Fruit fly (Drosophila melanogaster) whole organism, embryonic: ENCODE data around the gene Mics1.

Experiments used
- ATbp ChIP-seq: fragments of 200-800 bp; sonication (Bioruptor generic); optimal IDR thresholded peaks from 2 replicates; lab custom pipeline; 2017; ENCODE audit warnings: missing biosample characterization, mild to moderate bottlenecking, missing genetic modification characterization, missing genetic modification reagents
- Atf6 ChIP-seq: fragments of 200-800 bp; sonication (Bioruptor generic); IDR thresholded peaks from 2 replicates; pipeline ENCODE4 v1.3.6; 2022; ENCODE audit warnings: missing biosample characterization, missing genetic modification characterization
- C15 ChIP-seq: fragments of 200-800 bp; sonication (Bioruptor generic); IDR thresholded peaks from 3 replicates; pipeline ENCODE4 v1.3.6; 2022; ENCODE audit warnings: missing biosample characterization, missing genetic modification characterization
- CG10267 ChIP-seq: fragments of 200-800 bp; sonication (Bioruptor generic); optimal IDR thresholded peaks from 2 replicates; lab custom pipeline; 2018; ENCODE audit warnings: missing biosample characterization, mild to moderate bottlenecking, missing genetic modification characterization, moderate library complexity
- CG11696 ChIP-seq: fragments of 200-800 bp; sonication (Bioruptor generic); IDR thresholded peaks from 2 replicates; pipeline ENCODE4 v1.3.6; 2022; ENCODE audit warnings: missing biosample characterization, missing genetic modification characterization
- CG15269 ChIP-seq: fragments of 200-800 bp; sonication (Bioruptor generic); optimal IDR thresholded peaks from 2 replicates; lab custom pipeline; 2018; ENCODE audit warnings: missing biosample characterization, mild to moderate bottlenecking, missing genetic modification characterization, moderate library complexity
- CG1647 ChIP-seq: fragments of 200-800 bp; sonication (Bioruptor generic); optimal IDR thresholded peaks from 3 replicates; lab custom pipeline; 2016; ENCODE audit warnings: missing biosample characterization, missing genetic modification characterization
- CG17802 ChIP-seq: fragments of 200-800 bp; sonication (Bioruptor generic); optimal IDR thresholded peaks from 2 replicates; lab custom pipeline; 2018; ENCODE audit warnings: missing biosample characterization, mild to moderate bottlenecking, missing genetic modification characterization, moderate library complexity
- CG18011 ChIP-seq: fragments of 200-800 bp; sonication (Bioruptor generic); optimal IDR thresholded peaks from 2 replicates; lab custom pipeline; 2017; ENCODE audit warnings: missing biosample characterization, missing genetic modification characterization, mild to moderate bottlenecking, moderate library complexity, missing genotype
- CG2120 ChIP-seq: fragments of 200-800 bp; sonication (Bioruptor generic); optimal IDR thresholded peaks from 3 replicates; lab custom pipeline; 2016; ENCODE audit warnings: missing biosample characterization, missing genetic modification characterization
- CG31388 ChIP-seq: fragments of 200-800 bp; sonication (Bioruptor generic); optimal IDR thresholded peaks from 2 replicates; lab custom pipeline; 2016; ENCODE audit warnings: missing biosample characterization, missing genetic modification characterization
- CG32767 ChIP-seq: fragments of 200-800 bp; sonication (Bioruptor generic); IDR thresholded peaks from 2 replicates; pipeline ENCODE4 v1.3.6; 2022; ENCODE audit warnings: missing biosample characterization, missing genetic modification characterization
- CG34376 ChIP-seq: fragments of 200-800 bp; sonication (Bioruptor generic); optimal IDR thresholded peaks from 2 replicates; lab custom pipeline; 2018; ENCODE audit warnings: missing biosample characterization, mild to moderate bottlenecking, missing genetic modification characterization
- CG3726 ChIP-seq: fragments of 200-800 bp; sonication (Bioruptor generic); IDR thresholded peaks from 3 replicates; pipeline ENCODE4, ENCODE4 v1.3.6; 2022; ENCODE audit warnings: missing biosample characterization, missing genetic modification characterization
- CG6689 ChIP-seq: fragments of 200-800 bp; sonication (Bioruptor generic); IDR thresholded peaks from 2 replicates; pipeline ENCODE4 v1.3.6; 2022; ENCODE audit warnings: missing biosample characterization, missing genetic modification characterization
- CG6854 ChIP-seq: fragments of 200-800 bp; sonication (Bioruptor generic); optimal IDR thresholded peaks from 3 replicates; lab custom pipeline; 2017; ENCODE audit warnings: missing biosample characterization, mild to moderate bottlenecking, missing genetic modification characterization
- CG8290 ChIP-seq, 3 experiments: fragments of 200-800 bp; sonication (Bioruptor generic); optimal IDR thresholded peaks; 2 replicates each; lab custom pipeline; 2016 to 2019; ENCODE audit warnings: missing biosample characterization in 3 of 3, missing genetic modification characterization in 3 of 3, mild to moderate bottlenecking in 2 of 3, moderate library complexity in 1 of 3
- CG8388 ChIP-seq: fragments of 200-800 bp; sonication (Bioruptor generic); optimal IDR thresholded peaks from 2 replicates; lab custom pipeline; 2019; ENCODE audit warnings: missing biosample characterization, mild to moderate bottlenecking, missing genetic modification characterization, moderate library complexity
- CG9727 ChIP-seq: fragments of 200-800 bp; sonication (Bioruptor generic); optimal IDR thresholded peaks from 3 replicates; lab custom pipeline; 2017; ENCODE audit warnings: missing biosample characterization, mild to moderate bottlenecking, missing genetic modification characterization
- CG9932 ChIP-seq: fragments of 200-800 bp; sonication (Bioruptor generic); IDR thresholded peaks from 2 replicates; pipeline ENCODE4 v1.3.6; 2022; ENCODE audit warnings: missing biosample characterization, missing genetic modification characterization
- Chrac-16 ChIP-seq: fragments of 200-800 bp; sonication (Bioruptor generic); optimal IDR thresholded peaks from 3 replicates; lab custom pipeline; 2016; ENCODE audit warnings: missing biosample characterization, missing genetic modification characterization
- Eip74EF ChIP-seq, 2 experiments: fragments of 200-800 bp in 1 of 2; fragments of >200 bp in 1 of 2; sonication (Bioruptor generic) in 1 of 2; optimal IDR thresholded peaks; 2 replicates each; lab custom pipeline; 2017 to 2019; ENCODE audit warnings: missing biosample characterization in 2 of 2, missing genetic modification characterization in 2 of 2, mild to moderate bottlenecking in 1 of 2, moderate library complexity in 1 of 2
- GATAe ChIP-seq: fragments of 200-800 bp; sonication (Bioruptor generic); conservative IDR thresholded peaks from 2 replicates; pipeline ENCODE4 v1.3.6; 2022; ENCODE audit warnings: missing biosample characterization, missing genetic modification characterization
- HLH54F ChIP-seq: fragments of 200-800 bp; sonication (Bioruptor generic); optimal IDR thresholded peaks from 3 replicates; lab custom pipeline; 2016; ENCODE audit warnings: missing biosample characterization, missing genetic modification characterization
- Jarid2 ChIP-seq: fragments of 200-800 bp; sonication (Bioruptor generic); optimal IDR thresholded peaks from 3 replicates; lab custom pipeline; 2017; ENCODE audit warnings: mild to moderate bottlenecking, missing biosample characterization, missing genetic modification reagents, missing genetic modification characterization
- Lpt ChIP-seq: fragments of >200 bp; optimal IDR thresholded peaks from 2 replicates; lab custom pipeline; 2018; ENCODE audit warnings: missing biosample characterization, missing genetic modification characterization
- MBD-R2 ChIP-seq: fragments of 200-800 bp; sonication (Bioruptor generic); IDR thresholded peaks from 2 replicates; pipeline ENCODE4 v1.3.6; 2022; ENCODE audit warnings: missing biosample characterization, missing genetic modification characterization
- Sry-β ChIP-seq: fragments of 200-800 bp; sonication (Bioruptor generic); optimal IDR thresholded peaks from 2 replicates; lab custom pipeline; 2018; ENCODE audit warnings: missing biosample characterization, mild to moderate bottlenecking, missing genetic modification characterization, moderate library complexity
- Ssrp ChIP-seq: fragments of 200-800 bp; sonication (Bioruptor generic); optimal IDR thresholded peaks from 2 replicates; lab custom pipeline; 2018; ENCODE audit warnings: missing biosample characterization, mild to moderate bottlenecking, missing genetic modification characterization, moderate library complexity
- abd-A ChIP-seq: fragments of 200-800 bp; sonication (Bioruptor generic); optimal IDR thresholded peaks from 3 replicates; lab custom pipeline; 2019; ENCODE audit warnings: missing biosample characterization, mild to moderate bottlenecking, missing genetic modification characterization, moderate library complexity
- ato ChIP-seq: fragments of 200-800 bp; sonication (Bioruptor generic); IDR thresholded peaks from 2 replicates; pipeline ENCODE4 v1.3.6; 2022; ENCODE audit warnings: missing biosample characterization, missing genetic modification characterization; ENCODE audit not compliant: partially characterized antibody
- caup ChIP-seq: fragments of 200-800 bp; sonication (Bioruptor generic); optimal IDR thresholded peaks from 3 replicates; lab custom pipeline; 2017; ENCODE audit warnings: missing biosample characterization, mild to moderate bottlenecking, missing genetic modification characterization, moderate library complexity; ENCODE audit not compliant: severe bottlenecking
- ci ChIP-seq: fragments of 200-800 bp; sonication (Bioruptor generic); IDR thresholded peaks from 3 replicates; pipeline ENCODE4 v1.3.6; 2022; ENCODE audit warnings: missing biosample characterization, missing genetic modification characterization
- dan ChIP-seq: fragments of 200-800 bp; sonication (Bioruptor generic); IDR thresholded peaks from 2 replicates; pipeline ENCODE4 v1.3.6; 2022; ENCODE audit warnings: missing biosample characterization, missing genetic modification characterization
- p53 ChIP-seq: fragments of 200-800 bp; sonication (Bioruptor generic); optimal IDR thresholded peaks from 2 replicates; lab custom pipeline; 2016; ENCODE audit warnings: missing biosample characterization, missing genetic modification characterization
- pzg ChIP-seq: fragments of 200-800 bp; sonication (Bioruptor generic); optimal IDR thresholded peaks from 3 replicates; lab custom pipeline; 2018; ENCODE audit warnings: missing biosample characterization, mild to moderate bottlenecking, missing genetic modification characterization, moderate library complexity
- ro ChIP-seq: fragments of 200-800 bp; sonication (Bioruptor generic); IDR thresholded peaks from 2 replicates; pipeline ENCODE4 v1.3.6; 2022; ENCODE audit warnings: missing biosample characterization, missing genetic modification characterization
- schlank ChIP-seq: fragments of 200-800 bp; sonication (Bioruptor generic); optimal IDR thresholded peaks from 2 replicates; lab custom pipeline; 2018; ENCODE audit warnings: missing biosample characterization, mild to moderate bottlenecking, missing genetic modification characterization
- sd ChIP-seq: fragments of 200-800 bp; sonication (Bioruptor generic); optimal IDR thresholded peaks from 3 replicates; lab custom pipeline; 2018; ENCODE audit warnings: missing biosample characterization, mild to moderate bottlenecking, missing genetic modification characterization, moderate library complexity
- sob ChIP-seq: fragments of 200-800 bp; sonication (Bioruptor generic); IDR thresholded peaks from 2 replicates; pipeline ENCODE4 v1.3.6; 2022; ENCODE audit warnings: missing biosample characterization, missing genetic modification characterization
- stc ChIP-seq: fragments of 200-800 bp; sonication (Bioruptor generic); IDR thresholded peaks from 2 replicates; pipeline ENCODE4 v1.3.6; 2022; ENCODE audit warnings: missing biosample characterization, missing genetic modification characterization
- sug ChIP-seq: fragments of 200-800 bp; optimal IDR thresholded peaks from 2 replicates; lab custom pipeline; 2019; ENCODE audit warnings: missing biosample characterization, mild to moderate bottlenecking, missing genetic modification characterization, moderate library complexity
- tap ChIP-seq: fragments of 200-800 bp; optimal IDR thresholded peaks from 3 replicates; lab custom pipeline; 2019; ENCODE audit warnings: missing biosample characterization, mild to moderate bottlenecking, missing genetic modification characterization, moderate library complexity
- tgo ChIP-seq: fragments of 200-800 bp; sonication (Bioruptor generic); IDR thresholded peaks from 3 replicates; pipeline ENCODE4 v1.3.6; 2022; ENCODE audit warnings: missing biosample characterization, missing genetic modification characterization
- tll ChIP-seq, 2 experiments: fragments of 200-800 bp in 1 of 2; fragments of >200 bp in 1 of 2; sonication (Bioruptor generic) in 1 of 2; optimal IDR thresholded peaks; 2 replicates each; lab custom pipeline; 2017 to 2019; ENCODE audit warnings: missing biosample characterization in 2 of 2, missing genetic modification characterization in 2 of 2, mild to moderate bottlenecking in 1 of 2, moderate library complexity in 1 of 2
- tx ChIP-seq: fragments of 200-800 bp; sonication (Bioruptor generic); optimal IDR thresholded peaks from 2 replicates; lab custom pipeline; 2016; ENCODE audit warnings: missing biosample characterization, missing genetic modification characterization
- vnd ChIP-seq: fragments of 200-800 bp; sonication (Bioruptor generic); IDR thresholded peaks from 3 replicates; pipeline ENCODE4 v1.3.6; 2022; ENCODE audit warnings: missing biosample characterization, missing genetic modification characterization; ENCODE audit not compliant: partially characterized antibody
- z ChIP-seq: fragments of 200-800 bp; sonication (Bioruptor generic); IDR thresholded peaks from 3 replicates; pipeline ENCODE4 v1.3.6; 2022; ENCODE audit warnings: missing biosample characterization, missing genetic modification characterization

The Mics1 gene

DNA sequence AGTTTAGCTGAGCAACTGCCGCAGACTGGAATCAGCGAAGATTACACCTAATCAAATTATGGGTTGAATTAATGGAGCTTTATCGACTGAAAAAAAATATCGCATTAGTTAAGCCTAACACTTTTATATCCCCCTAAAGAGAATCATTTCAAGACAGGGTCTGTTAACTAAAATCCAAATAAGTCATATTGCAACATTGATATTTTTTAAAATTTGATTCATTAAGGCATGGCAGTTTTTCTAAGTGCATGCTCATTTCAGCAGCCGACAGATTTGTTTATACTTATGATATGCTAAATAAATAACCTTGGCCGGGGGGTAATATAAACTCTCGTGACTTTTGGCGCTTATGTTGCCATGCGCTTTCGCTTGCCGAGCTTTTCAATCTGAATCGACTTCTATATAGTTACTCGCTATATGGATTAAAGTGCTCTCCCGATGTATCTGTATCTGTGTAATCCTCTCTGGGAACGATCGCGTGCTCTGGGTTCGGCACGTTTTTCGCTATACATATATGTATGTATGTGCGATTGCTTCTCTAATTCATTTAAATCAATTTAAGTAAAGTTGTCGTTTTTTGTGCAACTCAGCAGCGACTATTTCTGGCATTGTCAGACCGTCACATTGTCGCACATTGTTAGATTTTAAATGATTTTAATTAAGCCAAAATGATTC lies 4.3 kb upstream of the Mics1 start (continued):
- TF ChIP-seq tap (tag; lab: Kevin White, UChicago): peak; percentile 51
- TF ChIP-seq CG6689: peak; percentile 57
- peak; percentile 38; the same call in 1 of the 2 replicates for TF ChIP-seq CG32767 (GFP tag; lab: Robert Waterston, UW)
- TF ChIP-seq ato (GFP tag; lab: Robert Waterston, UW): no peak
- TF ChIP-seq tll (GFP tag; optimal IDR thresholded peaks at IDR 0.05; lab: Kevin White, UChicago): no peak
- TF ChIP-seq stc (GFP tag; lab: Robert Waterston, UW): peak; percentile 56
- TF ChIP-seq tgo: peak; percentile 80
- TF ChIP-seq Chrac-16 (GFP tag; lab: Kevin White, UChicago): peak; percentile 78
- TF ChIP-seq tx (GFP tag; lab: Kevin White, UChicago): peak; percentile 80
- TF ChIP-seq Sry-β (GFP tag; lab: Kevin White, UChicago): no peak
- TF ChIP-seq sug (tag; lab: Kevin White, UChicago): peak; percentile 95
- no peak for TF ChIP-seq z (GFP tag; lab: Robert Waterston, UW)
- peak; percentile 40 for TF ChIP-seq Jarid2 (GFP tag; lab: Kevin White, UChicago)
- peak; percentile 28 for TF ChIP-seq CG8388 (GFP tag; lab: Kevin White, UChicago)
- no peak for TF ChIP-seq ro (GFP tag; lab: Robert Waterston, UW)
- no peak for TF ChIP-seq dan (GFP tag; lab: Robert Waterston, UW)
- TF ChIP-seq HLH54F: peak; percentile 91
- TF ChIP-seq Eip74EF (GFP tag; optimal IDR thresholded peaks at IDR 0.05; lab: Kevin White, UChicago): peak in 1 of 2 experiments; percentile 26
- TF ChIP-seq CG1647: peak; percentile 64
- TF ChIP-seq vnd: no peak
- peak; percentile 90 for TF ChIP-seq caup (GFP tag; lab: Kevin White, UChicago)
- TF ChIP-seq CG6854 (GFP tag; lab: Kevin White, UChicago): peak; percentile 72
- TF ChIP-seq CG17802 (tag; lab: Kevin White, UChicago): peak; percentile 4
- TF ChIP-seq GATAe (GFP tag; lab: Robert Waterston, UW): no peak; the same call in 1 of the 2 replicates
- peak; percentile 64; the same call in 1 of the 3 replicates for TF ChIP-seq CG3726 (GFP tag; lab: Robert Waterston, UW)
- peak; percentile 94 for TF ChIP-seq Atf6
- TF ChIP-seq Ssrp (tag; lab: Kevin White, UChicago): no peak
- TF ChIP-seq MBD-R2: peak; percentile 80
- peak; percentile 90 for TF ChIP-seq sob (GFP tag; lab: Robert Waterston, UW)
- TF ChIP-seq CG9932: peak; percentile 92
- TF ChIP-seq CG2120 (GFP tag; lab: Kevin White, UChicago): peak; percentile 98
- peak; percentile 86 for TF ChIP-seq CG15269 (tag; lab: Kevin White, UChicago)
- TF ChIP-seq abd-A (tag; lab: Kevin White, UChicago): peak; percentile 59
- TF ChIP-seq CG11696 (GFP tag; lab: Robert Waterston, UW): peak; percentile 57; the same call in 1 of the 2 replicates
- peak; percentile 53 for TF ChIP-seq p53
- TF ChIP-seq CG8290 (GFP tag; optimal IDR thresholded peaks at IDR 0.05; lab: Kevin White, UChicago): no peak
- peak in 1 of 2 experiments; percentile 95 for TF ChIP-seq CG8290 (tag; optimal IDR thresholded peaks at IDR 0.05; lab: Kevin White, UChicago)
- no peak for TF ChIP-seq Lpt (GFP tag; lab: Kevin White, UChicago)
- TF ChIP-seq schlank (tag; lab: Kevin White, UChicago): peak; percentile 82
- TF ChIP-seq pzg: peak; percentile 14
- no peak for TF ChIP-seq ATbp
- TF ChIP-seq CG10267 (tag; lab: Kevin White, UChicago): peak; percentile 41
- TF ChIP-seq CG34376 (GFP tag; lab: Kevin White, UChicago): peak; percentile 60
- TF ChIP-seq CG31388 (GFP tag; lab: Kevin White, UChicago): no peak
- TF ChIP-seq CG9727: peak; percentile 89
- TF ChIP-seq C15 (GFP tag; lab: Robert Waterston, UW): peak; percentile 77
- peak; percentile 77 for TF ChIP-seq sd
- TF ChIP-seq ci (GFP tag; lab: Robert Waterston, UW): peak; percentile 48; the same call in 1 of the 3 replicates
- TF ChIP-seq CG18011 (GFP tag; lab: Kevin White, UChicago): peak; percentile 74
